Fruit fly (Drosophila melanogaster) whole organism, embryonic: ENCODE results near the gene CG43116.

Experiments
- ATbp ChIP-seq: fragments of 200-800 bp; sonication (Bioruptor generic); optimal IDR thresholded peaks from 2 replicates; lab custom pipeline; 2017; ENCODE audit warnings: missing biosample characterization, mild to moderate bottlenecking, missing genetic modification characterization, missing genetic modification reagents
- B-H1 ChIP-seq: fragments of 200-800 bp; sonication (Bioruptor generic); IDR thresholded peaks from 3 replicates; pipeline ENCODE4 v1.3.6; 2022; ENCODE audit warnings: missing biosample characterization, missing genetic modification characterization
- CG10267 ChIP-seq: fragments of 200-800 bp; sonication (Bioruptor generic); optimal IDR thresholded peaks from 2 replicates; lab custom pipeline; 2018; ENCODE audit warnings: missing biosample characterization, mild to moderate bottlenecking, missing genetic modification characterization, moderate library complexity
- CG10431 ChIP-seq: fragments of 200-800 bp; sonication (Bioruptor generic); optimal IDR thresholded peaks from 3 replicates; lab custom pipeline; 2018; ENCODE audit warnings: missing biosample characterization, mild to moderate bottlenecking, missing genetic modification characterization
- CG10654 ChIP-seq: fragments of 200-800 bp; sonication (Bioruptor generic); optimal IDR thresholded peaks from 2 replicates; lab custom pipeline; 2016; ENCODE audit warnings: missing biosample characterization, missing genetic modification characterization
- CG10959 ChIP-seq: fragments of 200-800 bp; sonication (Bioruptor generic); IDR thresholded peaks from 2 replicates; pipeline ENCODE4 v1.3.6; 2022; ENCODE audit warnings: missing biosample characterization, missing genetic modification characterization
- CG11247 ChIP-seq: fragments of 200-800 bp; sonication (Bioruptor generic); IDR thresholded peaks from 2 replicates; pipeline ENCODE4 v1.3.6; 2022; ENCODE audit warnings: missing biosample characterization, missing genetic modification characterization
- CG12219 ChIP-seq: fragments of 200-800 bp; sonication (Bioruptor generic); optimal IDR thresholded peaks from 3 replicates; lab custom pipeline; 2018; ENCODE audit warnings: missing biosample characterization, mild to moderate bottlenecking, missing genetic modification characterization
- CG13624 ChIP-seq: fragments of 200-800 bp; sonication (Bioruptor generic); optimal IDR thresholded peaks from 2 replicates; lab custom pipeline; 2016; ENCODE audit warnings: missing biosample characterization, missing genetic modification characterization
- CG13775 ChIP-seq: fragments of 200-800 bp; sonication (Bioruptor generic); optimal IDR thresholded peaks from 3 replicates; lab custom pipeline; 2017; ENCODE audit warnings: missing biosample characterization, mild to moderate bottlenecking, missing genetic modification characterization
- CG1602 ChIP-seq: fragments of 200-800 bp; sonication (Bioruptor generic); optimal IDR thresholded peaks from 3 replicates; lab custom pipeline; 2016; ENCODE audit warnings: missing biosample characterization, missing genetic modification characterization
- CG18011 ChIP-seq: fragments of 200-800 bp; sonication (Bioruptor generic); optimal IDR thresholded peaks from 2 replicates; lab custom pipeline; 2017; ENCODE audit warnings: missing biosample characterization, missing genetic modification characterization, mild to moderate bottlenecking, moderate library complexity, missing genotype
- CG2202 ChIP-seq: fragments of 200-800 bp; sonication (Bioruptor generic); optimal IDR thresholded peaks from 2 replicates; lab custom pipeline; 2018; ENCODE audit warnings: missing biosample characterization, mild to moderate bottlenecking, missing genetic modification characterization
- CG32772 ChIP-seq: fragments of 200-800 bp; sonication (Bioruptor generic); IDR thresholded peaks from 2 replicates; pipeline ENCODE4 v1.3.6; 2022; ENCODE audit warnings: missing biosample characterization, missing genetic modification characterization
- CG3995 ChIP-seq: fragments of 200-800 bp; sonication (Bioruptor generic); optimal IDR thresholded peaks from 3 replicates; lab custom pipeline; 2016; ENCODE audit warnings: missing biosample characterization, missing genetic modification characterization
- CG4360 ChIP-seq: fragments of 200-800 bp; sonication (Bioruptor generic); IDR thresholded peaks from 2 replicates; pipeline ENCODE4 v1.3.6; 2022; ENCODE audit warnings: missing biosample characterization, missing genetic modification characterization
- CG7786 ChIP-seq: fragments of 200-800 bp; sonication (Bioruptor generic); optimal IDR thresholded peaks from 2 replicates; lab custom pipeline; 2016; ENCODE audit warnings: missing biosample characterization, missing genetic modification characterization
- CG7963 ChIP-seq: fragments of 200-800 bp; sonication (Bioruptor generic); IDR thresholded peaks from 3 replicates; pipeline ENCODE4 v1.3.6; 2022; ENCODE audit warnings: missing biosample characterization, missing genetic modification characterization; ENCODE audit not compliant: partially characterized antibody
- CG9817 ChIP-seq: fragments of 200-800 bp; sonication (Bioruptor generic); optimal IDR thresholded peaks from 2 replicates; lab custom pipeline; 2018; ENCODE audit warnings: missing biosample characterization, mild to moderate bottlenecking, missing genetic modification characterization, moderate library complexity
- ERR ChIP-seq: fragments of 200-800 bp; sonication (Bioruptor generic); optimal IDR thresholded peaks from 2 replicates; lab custom pipeline; 2016; ENCODE audit warnings: missing biosample characterization, missing genetic modification characterization
- Ets65A ChIP-seq: fragments of 200-800 bp; sonication (Bioruptor generic); peaks from one replicate; lab custom pipeline; 2016; ENCODE audit warnings: missing biosample characterization, missing genetic modification characterization
- HLH3B ChIP-seq: fragments of 200-800 bp; sonication (Bioruptor generic); IDR thresholded peaks from 2 replicates; pipeline ENCODE4 v1.3.6; 2022; ENCODE audit warnings: missing biosample characterization, missing genetic modification characterization
- Hr3 ChIP-seq: fragments of 200-800 bp; sonication (Bioruptor generic); optimal IDR thresholded peaks from 3 replicates; lab custom pipeline; 2016; ENCODE audit warnings: missing biosample characterization, missing genetic modification characterization
- Hsf ChIP-seq: fragments of 200-800 bp; sonication (Bioruptor generic); optimal IDR thresholded peaks from 3 replicates; lab custom pipeline; 2016; ENCODE audit warnings: missing biosample characterization, missing genetic modification characterization
- Mrtf ChIP-seq: fragments of 200-800 bp; sonication (Bioruptor generic); IDR thresholded peaks from 3 replicates; pipeline ENCODE4 v1.3.6; 2022; ENCODE audit warnings: missing biosample characterization, missing genetic modification characterization
- NFAT ChIP-seq: fragments of 200-800 bp; sonication (Bioruptor generic); IDR thresholded peaks from 2 replicates; pipeline ENCODE4 v1.3.6; 2022; ENCODE audit warnings: missing biosample characterization, missing genetic modification characterization
- NK7.1 ChIP-seq: fragments of 200-800 bp; sonication (Bioruptor generic); optimal IDR thresholded peaks from 3 replicates; lab custom pipeline; 2016; ENCODE audit warnings: missing biosample characterization, missing genetic modification characterization
- Sox102F ChIP-seq: fragments of 200-800 bp; sonication (Bioruptor generic); optimal IDR thresholded peaks from 2 replicates; lab custom pipeline; 2018; ENCODE audit warnings: missing biosample characterization, mild to moderate bottlenecking, missing genetic modification characterization, moderate library complexity
- Trl ChIP-seq, 3 experiments: fragments of >200 bp in 2 of 3; fragments of 200-800 bp in 1 of 3; sonication (Bioruptor generic) in 1 of 3; optimal IDR thresholded peaks; 2 replicates in 1 of 3; 3 replicates in 2 of 3; lab custom pipeline; 2016 to 2017; ENCODE audit warnings: missing biosample characterization in 1 of 3, missing genetic modification characterization in 1 of 3
- ap ChIP-seq: fragments of 200-800 bp; sonication (Bioruptor generic); IDR thresholded peaks from 2 replicates; pipeline ENCODE4 v1.3.6; 2022; ENCODE audit warnings: missing biosample characterization, missing genetic modification characterization
- ase ChIP-seq: fragments of 200-800 bp; sonication (Bioruptor generic); IDR thresholded peaks from 3 replicates; pipeline ENCODE4 v1.3.6; 2022; ENCODE audit warnings: missing biosample characterization, missing genetic modification characterization
- ci ChIP-seq: fragments of 200-800 bp; sonication (Bioruptor generic); IDR thresholded peaks from 3 replicates; pipeline ENCODE4 v1.3.6; 2022; ENCODE audit warnings: missing biosample characterization, missing genetic modification characterization
- cwo ChIP-seq: fragments of 200-800 bp; sonication (Bioruptor generic); optimal IDR thresholded peaks from 3 replicates; lab custom pipeline; 2017; ENCODE audit warnings: missing biosample characterization, missing genetic modification characterization, mild to moderate bottlenecking, moderate library complexity, missing genetic modification reagents
- fd3F ChIP-seq: fragments of 200-800 bp; sonication (Bioruptor generic); optimal IDR thresholded peaks from 2 replicates; lab custom pipeline; 2018; ENCODE audit warnings: missing biosample characterization, mild to moderate bottlenecking, missing genetic modification characterization, moderate library complexity
- fru ChIP-seq: fragments of >200 bp; optimal IDR thresholded peaks from 2 replicates; lab custom pipeline; 2017
- her ChIP-seq: fragments of 200-800 bp; sonication (Bioruptor generic); optimal IDR thresholded peaks from 2 replicates; lab custom pipeline; 2016; ENCODE audit warnings: missing biosample characterization, missing genetic modification characterization
- hth ChIP-seq: fragments of >200 bp; optimal IDR thresholded peaks from 2 replicates; lab custom pipeline; 2017; ENCODE audit warnings: inconsistent platforms
- jumu ChIP-seq: fragments of 200-800 bp; sonication (Bioruptor generic); optimal IDR thresholded peaks from 3 replicates; lab custom pipeline; 2016; ENCODE audit warnings: missing biosample characterization, missing genetic modification characterization
- kah ChIP-seq: fragments of 200-800 bp; sonication (Bioruptor generic); optimal IDR thresholded peaks from 2 replicates; lab custom pipeline; 2018; ENCODE audit warnings: missing biosample characterization, mild to moderate bottlenecking, missing genetic modification characterization
- ken ChIP-seq: fragments of 200-800 bp; sonication (Bioruptor generic); IDR thresholded peaks from 3 replicates; pipeline ENCODE4 v1.3.6; 2022; ENCODE audit warnings: missing biosample characterization, missing genetic modification characterization
- lola ChIP-seq, 3 experiments: fragments of >200 bp in 2 of 3; fragments of 200-800 bp in 1 of 3; sonication (Bioruptor generic) in 1 of 3; optimal IDR thresholded peaks; 2 replicates each; lab custom pipeline; 2017 to 2019; ENCODE audit warnings: missing biosample characterization in 3 of 3, missing genetic modification characterization in 3 of 3, mild to moderate bottlenecking in 1 of 3, moderate library complexity in 1 of 3
- mirr ChIP-seq: fragments of 200-800 bp; sonication (Bioruptor generic); optimal IDR thresholded peaks from 3 replicates; lab custom pipeline; 2018; ENCODE audit warnings: missing biosample characterization, mild to moderate bottlenecking, missing genetic modification characterization
- nerfin-1 ChIP-seq: fragments of 200-800 bp; sonication (Bioruptor generic); optimal IDR thresholded peaks from 3 replicates; lab custom pipeline; 2019; ENCODE audit warnings: missing biosample characterization, mild to moderate bottlenecking, missing genetic modification characterization, moderate library complexity
- pb ChIP-seq: fragments of 200-800 bp; sonication (Bioruptor generic); optimal IDR thresholded peaks from 3 replicates; lab custom pipeline; 2016; ENCODE audit warnings: missing biosample characterization, missing genetic modification characterization
- pum ChIP-seq: fragments of 200-800 bp; sonication (Bioruptor generic); optimal IDR thresholded peaks from 2 replicates; lab custom pipeline; 2016; ENCODE audit warnings: missing biosample characterization, missing genetic modification characterization
- tap ChIP-seq: fragments of 200-800 bp; optimal IDR thresholded peaks from 3 replicates; lab custom pipeline; 2019; ENCODE audit warnings: missing biosample characterization, mild to moderate bottlenecking, missing genetic modification characterization, moderate library complexity
- tll ChIP-seq, 2 experiments: fragments of 200-800 bp in 1 of 2; fragments of >200 bp in 1 of 2; sonication (Bioruptor generic) in 1 of 2; optimal IDR thresholded peaks; 2 replicates each; lab custom pipeline; 2017 to 2019; ENCODE audit warnings: missing biosample characterization in 2 of 2, missing genetic modification characterization in 2 of 2, mild to moderate bottlenecking in 1 of 2, moderate library complexity in 1 of 2
- ttk ChIP-seq: fragments of 200-800 bp; sonication (Bioruptor generic); IDR thresholded peaks from 2 replicates; pipeline ENCODE4 v2.1.2; 2022; ENCODE audit warnings: missing biosample characterization, missing genetic modification characterization
- wek ChIP-seq: fragments of 200-800 bp; sonication (Bioruptor generic); optimal IDR thresholded peaks from 3 replicates; lab custom pipeline; 2018; ENCODE audit warnings: missing biosample characterization, mild to moderate bottlenecking, missing genetic modification characterization, moderate library complexity
- zf30C ChIP-seq: fragments of 200-800 bp; sonication (Bioruptor generic); optimal IDR thresholded peaks from 3 replicates; lab custom pipeline; 2018; ENCODE audit warnings: missing biosample characterization, mild to moderate bottlenecking, missing genetic modification characterization

CG43116 gene

dm6 chr3R:26008892-26009539, 12.2 kb upstream of the CG43116 start (continued):
- TF ChIP-seq CG13624 (GFP tag; lab: Kevin White, UChicago), result peak; percentile 81
- peak; percentile 84 for TF ChIP-seq CG7786
- TF ChIP-seq ken, result peak; percentile 84
- TF ChIP-seq Sox102F (GFP tag; lab: Kevin White, UChicago), result peak; percentile 93
- TF ChIP-seq ci (GFP tag; lab: Robert Waterston, UW), result peak; percentile 92
- TF ChIP-seq CG18011 (GFP tag; lab: Kevin White, UChicago), result peak; percentile 55
- peak; percentile 88 for TF ChIP-seq CG2202
- peak; percentile 29 for TF ChIP-seq CG3995 (GFP tag; lab: Kevin White, UChicago)
- TF ChIP-seq ttk, result peak; percentile 85
- peak; percentile 84 for TF ChIP-seq pum (GFP tag; lab: Kevin White, UChicago)
- peak; percentile 85 for TF ChIP-seq CG32772
- TF ChIP-seq CG10959, result peak; percentile 69
- TF ChIP-seq kah, result peak; percentile 59
- peak; percentile 80 for TF ChIP-seq CG13775 (GFP tag; lab: Kevin White, UChicago)
- peak; percentile 85 for TF ChIP-seq nerfin-1 (tag; lab: Kevin White, UChicago)
- TF ChIP-seq mirr (GFP tag; lab: Kevin White, UChicago), result no peak
- peak; percentile 86 for TF ChIP-seq CG1602
- TF ChIP-seq CG10654, result peak; percentile 80
- peak in 1 of 3 experiments; percentile 91 for TF ChIP-seq lola (GFP tag; optimal IDR thresholded peaks at IDR 0.05; lab: Kevin White, UChicago)
- TF ChIP-seq B-H1, result peak; percentile 77
- TF ChIP-seq Trl (optimal IDR thresholded peaks at IDR 0.05; lab: Kevin White, UChicago), result no peak
- peak; percentile 85 for TF ChIP-seq Trl (GFP tag; optimal IDR thresholded peaks at IDR 0.05; lab: Kevin White, UChicago)
- TF ChIP-seq fru, result no peak
- peak; percentile 78 for TF ChIP-seq CG9817 (tag; lab: Kevin White, UChicago)
- peak; percentile 97 for TF ChIP-seq Ets65A (GFP tag; lab: Kevin White, UChicago)
- TF ChIP-seq hth, result no peak
- peak; percentile 85 for TF ChIP-seq CG10267 (tag; lab: Kevin White, UChicago)
- TF ChIP-seq jumu, result peak; percentile 85
- TF ChIP-seq her (GFP tag; lab: Kevin White, UChicago), result peak; percentile 69
- TF ChIP-seq ATbp (GFP tag; lab: Kevin White, UChicago), result peak; percentile 86
- TF ChIP-seq ap (GFP tag; lab: Robert Waterston, UW), result peak; percentile 85
- TF ChIP-seq CG4360 (GFP tag; lab: Robert Waterston, UW), result peak; percentile 66
- peak; percentile 46; the same call in 1 of the 2 replicates for TF ChIP-seq NFAT (GFP tag; lab: Robert Waterston, UW)
- peak; percentile 62 for TF ChIP-seq cwo
- peak; percentile 79; the same call in 2 of the 3 replicates for TF ChIP-seq ase (GFP tag; lab: Robert Waterston, UW)
- peak; percentile 90 for TF ChIP-seq HLH3B (GFP tag; lab: Robert Waterston, UW)
- TF ChIP-seq NK7.1, result peak; percentile 80
- no peak for TF ChIP-seq CG7963 (GFP tag; lab: Robert Waterston, UW)
- peak; percentile 86 for TF ChIP-seq Mrtf (GFP tag; lab: Robert Waterston, UW)
- peak; percentile 76 for TF ChIP-seq fd3F (GFP tag; lab: Kevin White, UChicago)
- peak; percentile 58 for TF ChIP-seq wek (GFP tag; lab: Kevin White, UChicago)
- peak; percentile 93 for TF ChIP-seq CG12219 (GFP tag; lab: Kevin White, UChicago)
- TF ChIP-seq pb (GFP tag; lab: Kevin White, UChicago), result peak; percentile 58
- peak; percentile 92 for TF ChIP-seq tap (tag; lab: Kevin White, UChicago)
- peak; percentile 69 for TF ChIP-seq CG10431 (GFP tag; lab: Kevin White, UChicago)
- TF ChIP-seq CG11247 (GFP tag; lab: Robert Waterston, UW), result peak; percentile 80
- peak; percentile 63 for TF ChIP-seq ERR (GFP tag; lab: Kevin White, UChicago)
- peak; percentile 91 for TF ChIP-seq Hsf (GFP tag; lab: Kevin White, UChicago)
- peak; percentile 86 for TF ChIP-seq Hr3 (GFP tag; lab: Kevin White, UChicago)
- no peak for TF ChIP-seq tll (GFP tag; optimal IDR thresholded peaks at IDR 0.05; lab: Kevin White, UChicago)
- peak; percentile 76 for TF ChIP-seq zf30C (GFP tag; lab: Kevin White, UChicago)
